Worm (Caenorhabditis elegans) whole organism, L4 larva: ENCODE measurements around the gene fbxa-81.

ENCODE experiments used
- F37D6.2 ChIP-seq: sonication (generic microtip); optimal IDR thresholded peaks from 2 replicates; lab custom pipeline; 2016; ENCODE audit warnings: mild to moderate bottlenecking, missing genetic modification characterization, missing compliant biosample characterization
- T20F7.1 ChIP-seq: fragments of 200-800 bp; sonication (Bioruptor generic); optimal IDR thresholded peaks from 2 replicates; lab custom pipeline; 2018; ENCODE audit warnings: mild to moderate bottlenecking, missing genetic modification characterization, missing compliant biosample characterization
- Y5F2A.4 ChIP-seq: fragments of 200-800 bp; sonication (Bioruptor generic); optimal IDR thresholded peaks from 2 replicates; lab custom pipeline; 2018; ENCODE audit warnings: mild to moderate bottlenecking, missing genetic modification characterization, missing compliant biosample characterization
- ZK546.5 ChIP-seq, 2 experiments: sonication (generic microtip); optimal IDR thresholded peaks; 2 replicates each; lab custom pipeline; 2017; ENCODE audit warnings: missing biosample characterization in 2 of 2, missing genetic modification characterization in 2 of 2
- aha-1 ChIP-seq: fragments of 150-350 bp; peaks from one replicate; lab custom pipeline; 2014; ENCODE audit warnings: missing biosample characterization, missing genetic modification characterization
- ceh-62 ChIP-seq: sonication (generic microtip); optimal IDR thresholded peaks from 2 replicates; lab custom pipeline; 2017; ENCODE audit warnings: missing biosample characterization, missing genetic modification characterization
- ceh-82 ChIP-seq: sonication (generic microtip); optimal IDR thresholded peaks from 2 replicates; lab custom pipeline; 2017; ENCODE audit warnings: missing biosample characterization, missing genetic modification characterization
- ces-1 ChIP-seq: fragments of 150-350 bp; sonication (generic microtip); optimal IDR thresholded peaks from 4 replicates; lab custom pipeline; 2014; ENCODE audit warnings: missing biosample characterization, missing genetic modification reagents, missing genetic modification characterization
- daf-16 ChIP-seq, 3 experiments: sonication (generic microtip); optimal IDR thresholded peaks; 2 replicates each; lab custom pipeline; 2016 to 2017; ENCODE audit warnings: missing genetic modification characterization in 3 of 3, missing genetic modification reagents in 3 of 3, mild to moderate bottlenecking in 2 of 3, missing compliant biosample characterization in 2 of 3, missing biosample characterization in 1 of 3, moderate library complexity in 1 of 3
- daf-19 ChIP-seq: fragments of 200-800 bp; sonication (Bioruptor generic); conservative IDR thresholded peaks from 2 replicates; pipeline ENCODE4 v1.3.6; 2022; ENCODE audit warnings: missing genetic modification characterization, missing compliant biosample characterization
- daf-8 ChIP-seq: fragments of 200-800 bp; sonication (Bioruptor generic); IDR thresholded peaks from 2 replicates; pipeline ENCODE4 v1.3.6; 2022; ENCODE audit warnings: missing genetic modification characterization, missing compliant biosample characterization
- dmd-6 ChIP-seq: fragments of 200-800 bp; sonication (Bioruptor generic); IDR thresholded peaks from 2 replicates; pipeline ENCODE4 v1.3.6; 2022; ENCODE audit warnings: missing genetic modification reagents, missing genetic modification characterization, missing compliant biosample characterization
- dmd-8 ChIP-seq: fragments of 200-800 bp; sonication (Bioruptor generic); IDR thresholded peaks from 2 replicates; pipeline ENCODE4 v1.3.6; 2022; ENCODE audit warnings: missing genetic modification characterization, missing compliant biosample characterization
- dmd-9 ChIP-seq: fragments of 200-800 bp; sonication (Bioruptor generic); IDR thresholded peaks from 2 replicates; pipeline ENCODE4 v1.3.6; 2022; ENCODE audit warnings: missing genetic modification reagents, missing genetic modification characterization, missing compliant biosample characterization
- dve-1 ChIP-seq: sonication (generic microtip); optimal IDR thresholded peaks from 2 replicates; lab custom pipeline; 2017; ENCODE audit warnings: antibody characterized with exemption, mild to moderate bottlenecking, missing genetic modification characterization, missing compliant biosample characterization; ENCODE audit not compliant: insufficient read depth
- egl-27 ChIP-seq: sonication (generic microtip); optimal IDR thresholded peaks from 3 replicates; lab custom pipeline; 2017; ENCODE audit warnings: missing biosample characterization, missing genetic modification reagents, missing genetic modification characterization
- egl-43 ChIP-seq: fragments of 200-800 bp; sonication (Bioruptor generic); IDR thresholded peaks from 2 replicates; pipeline ENCODE4 v1.3.6; 2022; ENCODE audit warnings: missing genetic modification reagents, missing genetic modification characterization, missing compliant biosample characterization
- hlh-11 ChIP-seq: fragments of 200-800 bp; sonication (Bioruptor generic); optimal IDR thresholded peaks from 2 replicates; lab custom pipeline; 2018; ENCODE audit warnings: mild to moderate bottlenecking, missing genetic modification characterization, missing compliant biosample characterization
- lim-7 ChIP-seq: fragments of 200-800 bp; sonication (Bioruptor generic); IDR thresholded peaks from 2 replicates; pipeline ENCODE4 v1.3.6; 2022; ENCODE audit warnings: missing genetic modification characterization, missing compliant biosample characterization
- lin-1 ChIP-seq: fragments of 200-800 bp; sonication (Bioruptor generic); IDR thresholded peaks from 2 replicates; pipeline ENCODE4 v1.3.6; 2022; ENCODE audit warnings: missing genetic modification reagents, missing genetic modification characterization, missing compliant biosample characterization
- lin-13 ChIP-seq: fragments of 150-350 bp; optimal IDR thresholded peaks from 2 replicates; lab custom pipeline; 2014; ENCODE audit warnings: missing biosample characterization, missing genetic modification reagents, missing genetic modification characterization
- lin-29 ChIP-seq: fragments of 200-800 bp; sonication (Bioruptor generic); IDR thresholded peaks from 2 replicates; pipeline ENCODE4 v1.3.6; 2022; ENCODE audit warnings: missing genetic modification reagents, missing genetic modification characterization, missing compliant biosample characterization
- lin-39 ChIP-seq: fragments of 150-350 bp; optimal IDR thresholded peaks from 2 replicates; lab custom pipeline; 2014; ENCODE audit warnings: missing biosample characterization, missing genetic modification reagents, missing genetic modification characterization
- lir-3 ChIP-seq: sonication (generic microtip); optimal IDR thresholded peaks from 2 replicates; lab custom pipeline; 2016; ENCODE audit warnings: mild to moderate bottlenecking, missing genetic modification characterization, missing compliant biosample characterization
- lsy-2 ChIP-seq, 2 experiments: fragments of 150-350 bp in 1 of 2; sonication (generic microtip) in 1 of 2; optimal IDR thresholded peaks; 2 replicates each; lab custom pipeline; 2014 to 2017; ENCODE audit warnings: missing biosample characterization in 2 of 2, missing genetic modification characterization in 2 of 2
- mdt-29 ChIP-seq: fragments of 200-800 bp; sonication (Bioruptor generic); IDR thresholded peaks from 2 replicates; pipeline ENCODE4 v1.3.6; 2022; ENCODE audit warnings: missing genetic modification reagents, missing genetic modification characterization, missing compliant biosample characterization
- mep-1 ChIP-seq: fragments of 150-350 bp; sonication (generic microtip); optimal IDR thresholded peaks from 3 replicates; lab custom pipeline; 2014; ENCODE audit warnings: missing biosample characterization, missing genetic modification characterization
- mes-2 ChIP-seq: sonication (generic microtip); optimal IDR thresholded peaks from 2 replicates; lab custom pipeline; 2016; ENCODE audit warnings: missing genotype, mild to moderate bottlenecking, missing genetic modification characterization, missing compliant biosample characterization; ENCODE audit not compliant: poor library complexity, severe bottlenecking
- mxl-2 ChIP-seq: fragments of 200-800 bp; sonication (Bioruptor generic); conservative IDR thresholded peaks from 2 replicates; pipeline ENCODE4 v1.3.6; 2022; ENCODE audit warnings: missing genetic modification reagents, missing genetic modification characterization, missing compliant biosample characterization
- mxl-3 ChIP-seq: fragments of 200-800 bp; sonication (Bioruptor generic); optimal IDR thresholded peaks from 2 replicates; lab custom pipeline; 2018; ENCODE audit warnings: mild to moderate bottlenecking, missing genetic modification characterization, missing compliant biosample characterization
- nhr-102 ChIP-seq: sonication (generic microtip); optimal IDR thresholded peaks from 2 replicates; lab custom pipeline; 2016; ENCODE audit warnings: mild to moderate bottlenecking, missing genetic modification characterization, moderate library complexity, missing compliant biosample characterization
- nhr-237 ChIP-seq: sonication (generic microtip); optimal IDR thresholded peaks from 2 replicates; lab custom pipeline; 2017; ENCODE audit warnings: missing biosample characterization, missing genetic modification characterization
- nhr-28 ChIP-seq: fragments of 150-350 bp; optimal IDR thresholded peaks from 2 replicates; lab custom pipeline; 2014; ENCODE audit warnings: missing biosample characterization, missing genetic modification characterization
- nhr-42 ChIP-seq: fragments of 200-800 bp; sonication (Bioruptor generic); IDR thresholded peaks from 2 replicates; pipeline ENCODE4 v1.3.6; 2022; ENCODE audit warnings: missing genetic modification characterization, missing compliant biosample characterization
- saeg-2 ChIP-seq: fragments of 200-800 bp; sonication (Bioruptor generic); IDR thresholded peaks from 2 replicates; pipeline ENCODE4 v1.3.6; 2022; ENCODE audit warnings: missing genetic modification reagents, missing genetic modification characterization, missing compliant biosample characterization
- snpc-1.2 ChIP-seq: fragments of 200-800 bp; sonication (Bioruptor generic); IDR thresholded peaks from 2 replicates; pipeline ENCODE4 v1.3.6; 2022; ENCODE audit warnings: missing genetic modification reagents, missing genetic modification characterization, missing compliant biosample characterization
- spr-1 ChIP-seq: sonication (generic microtip); optimal IDR thresholded peaks from 2 replicates; lab custom pipeline; 2016; ENCODE audit warnings: mild to moderate bottlenecking, missing genetic modification characterization, missing compliant biosample characterization
- spr-3 ChIP-seq: fragments of 200-800 bp; sonication (Bioruptor generic); optimal IDR thresholded peaks from 2 replicates; lab custom pipeline; 2018; ENCODE audit warnings: mild to moderate bottlenecking, missing genetic modification characterization, missing compliant biosample characterization
- tag-97 ChIP-seq: fragments of 200-800 bp; sonication (Bioruptor generic); IDR thresholded peaks from 2 replicates; pipeline ENCODE4 v1.3.6; 2022; ENCODE audit warnings: missing genetic modification characterization, missing compliant biosample characterization
- tra-1 ChIP-seq: fragments of 200-800 bp; sonication (Bioruptor generic); IDR thresholded peaks from 2 replicates; pipeline ENCODE4 v1.3.6; 2022; ENCODE audit warnings: missing genetic modification reagents, missing genetic modification characterization, missing compliant biosample characterization
- unc-62 ChIP-seq, 3 experiments: fragments of 150-350 bp in 1 of 3; sonication (generic microtip); optimal IDR thresholded peaks in 2 of 3; peaks in 1 of 3; 1 replicate in 1 of 3; 2 replicates in 2 of 3; lab custom pipeline; 2014 to 2017; ENCODE audit warnings: missing biosample characterization in 3 of 3, missing genetic modification characterization in 3 of 3, missing genetic modification reagents in 3 of 3, missing genotype in 1 of 3
- zfp-3 ChIP-seq: fragments of 200-800 bp; sonication (Bioruptor generic); conservative IDR thresholded peaks from 2 replicates; pipeline ENCODE4 v1.3.6; 2022; ENCODE audit warnings: missing genetic modification reagents, missing genetic modification characterization, missing compliant biosample characterization
- zip-2 ChIP-seq: fragments of 150-350 bp; optimal IDR thresholded peaks from 2 replicates; lab custom pipeline; 2014; ENCODE audit warnings: missing biosample characterization, missing genetic modification characterization
- ztf-11 ChIP-seq: fragments of 150-350 bp; optimal IDR thresholded peaks from 2 replicates; lab custom pipeline; 2014; ENCODE audit warnings: missing biosample characterization, missing genetic modification characterization

fbxa-81 gene

DNA sequence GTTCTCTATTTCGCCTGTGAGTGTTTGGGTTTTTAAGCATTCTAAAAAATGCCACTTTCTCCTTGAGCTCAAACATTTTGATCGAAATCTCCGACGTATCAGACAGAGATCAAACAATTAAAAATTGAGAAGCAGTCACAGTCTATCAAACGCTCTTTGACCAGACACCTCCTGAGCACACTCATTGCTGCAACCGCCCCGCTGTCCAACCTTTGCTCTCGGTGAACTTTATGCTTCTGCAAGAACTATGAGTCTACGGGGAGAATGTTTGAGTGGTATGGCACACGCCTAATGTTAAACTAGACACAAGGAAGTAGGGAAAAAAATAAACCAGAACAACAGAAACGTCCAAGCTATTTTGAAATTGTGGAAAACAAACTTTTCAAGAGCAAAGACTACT, 23.4 kb upstream of the fbxa-81 start:
- peak; percentile 14 for TF ChIP-seq dve-1
- TF ChIP-seq lin-29 (GFP tag; lab: Robert Waterston, UW), result no peak
- no peak for TF ChIP-seq daf-16 (GFP tag; optimal IDR thresholded peaks at IDR 0.05; lab: Kevin White, UChicago)
- TF ChIP-seq daf-16 (tag; optimal IDR thresholded peaks at IDR 0.05; lab: Kevin White, UChicago), result no peak
- no peak for TF ChIP-seq lir-3 (tag; lab: Kevin White, UChicago)
- TF ChIP-seq mes-2 (tag; lab: Kevin White, UChicago), result peak; percentile 9
- no peak for TF ChIP-seq nhr-102 (tag; lab: Kevin White, UChicago)
- TF ChIP-seq ceh-62, result no peak
- TF ChIP-seq egl-43 (GFP tag; lab: Robert Waterston, UW), result 0 out of 2 replicates have a peak, but pooled peaks have one; percentile 10
- no peak for TF ChIP-seq dmd-8
- TF ChIP-seq lin-13 (GFP tag; lab: Kevin White, UChicago), result no peak
- peak; percentile 52 for TF ChIP-seq dmd-6 (GFP tag; lab: Robert Waterston, UW)
- TF ChIP-seq mdt-29 (GFP tag; lab: Robert Waterston, UW), result no peak
- no peak for TF ChIP-seq saeg-2
- no peak for TF ChIP-seq nhr-237 (tag; lab: Kevin White, UChicago)
- TF ChIP-seq ces-1, result no peak
- TF ChIP-seq mxl-2 (GFP tag; lab: Robert Waterston, UW), result no peak
- TF ChIP-seq Y5F2A.4 (GFP tag; lab: Kevin White, UChicago), result no peak
- no peak for TF ChIP-seq mep-1 (tag; lab: Kevin White, UChicago)
- no peak for TF ChIP-seq ceh-82 (tag; lab: Kevin White, UChicago)
- no peak for TF ChIP-seq daf-8 (GFP tag; lab: Robert Waterston, UW)
- TF ChIP-seq tag-97 (GFP tag; lab: Robert Waterston, UW), result no peak
- TF ChIP-seq lim-7 (GFP tag; lab: Robert Waterston, UW), result no peak
- TF ChIP-seq dmd-9 (GFP tag; lab: Robert Waterston, UW), result no peak
- TF ChIP-seq zfp-3, result no peak
- peak in 1 of 2 experiments; percentile 69 for TF ChIP-seq unc-62 (GFP tag; optimal IDR thresholded peaks at IDR 0.05 in 1 of 2; lab: Kevin White, UChicago)
- TF ChIP-seq unc-62 (tag; optimal IDR thresholded peaks at IDR 0.05; lab: Kevin White, UChicago), result no peak
- no peak for TF ChIP-seq F37D6.2 (tag; lab: Kevin White, UChicago)
- no peak for TF ChIP-seq spr-1 (tag; lab: Kevin White, UChicago)
- no peak for TF ChIP-seq snpc-1.2 (GFP tag; lab: Robert Waterston, UW)
- no peak for TF ChIP-seq mxl-3 (GFP tag; lab: Kevin White, UChicago)
- no peak for TF ChIP-seq lsy-2 (tag; optimal IDR thresholded peaks at IDR 0.05; lab: Kevin White, UChicago)
- TF ChIP-seq T20F7.1 (GFP tag; lab: Kevin White, UChicago), result no peak
- no peak for TF ChIP-seq lin-1
- no peak for TF ChIP-seq lin-39 (tag; lab: Kevin White, UChicago)
- TF ChIP-seq spr-3 (GFP tag; lab: Kevin White, UChicago), result no peak
- TF ChIP-seq zip-2 (tag; lab: Kevin White, UChicago), result no peak
- TF ChIP-seq egl-27 (tag; lab: Kevin White, UChicago), result no peak

DNA sequence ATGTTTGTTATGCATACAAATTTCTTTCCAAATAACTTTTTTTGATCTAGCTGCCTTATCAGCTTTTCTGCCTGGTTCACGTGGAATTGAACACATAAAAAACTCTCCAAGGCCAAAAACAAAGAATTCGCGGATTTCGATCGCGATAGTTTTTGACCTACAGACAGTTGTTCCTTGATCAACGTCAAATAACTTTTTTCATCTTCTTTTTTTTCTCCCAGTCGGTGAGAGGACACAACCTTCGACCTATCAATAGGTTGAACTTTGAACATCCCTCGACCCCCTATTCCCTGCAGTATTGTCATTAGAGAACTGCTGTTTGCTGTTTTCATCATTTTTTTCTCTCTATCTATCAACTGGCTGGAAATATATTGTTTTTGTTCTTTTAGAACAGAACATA, 21.9 kb upstream of the fbxa-81 start:
- TF ChIP-seq mep-1 (tag; lab: Kevin White, UChicago) (no peak), spr-3 (GFP tag; lab: Kevin White, UChicago) (no peak), saeg-2 (no peak), daf-16 (GFP tag; optimal IDR thresholded peaks at IDR 0.05; lab: Kevin White, UChicago) (peak in 1 of 2 experiments; percentile 18), daf-16 (tag; optimal IDR thresholded peaks at IDR 0.05; lab: Kevin White, UChicago) (peak; percentile 4), tra-1 (0 out of 2 replicates have a peak, but pooled peaks have one; percentile 16), aha-1 (peak; percentile 82), ZK546.5 (tag; optimal IDR thresholded peaks at IDR 0.05; lab: Kevin White, UChicago) (no peak), unc-62 (GFP tag; optimal IDR thresholded peaks at IDR 0.05 in 1 of 2; lab: Kevin White, UChicago) (peak in 1 of 2 experiments; percentile 90), unc-62 (tag; optimal IDR thresholded peaks at IDR 0.05; lab: Kevin White, UChicago) (no peak), dmd-6 (GFP tag; lab: Robert Waterston, UW) (peak; percentile 36), hlh-11 (tag; lab: Kevin White, UChicago) (peak; percentile 4), nhr-42 (GFP tag; lab: Robert Waterston, UW) (no peak), ztf-11 (no peak), daf-19 (no peak), nhr-28 (tag; lab: Kevin White, UChicago) (peak; percentile 51)
